Worm (Caenorhabditis elegans) whole organism, young adult: ENCODE results near the gene C50B8.6.

Experiments
- B0019.2 ChIP-seq: fragments of 200-800 bp; sonication (Bioruptor generic); conservative IDR thresholded peaks from 2 replicates; pipeline ENCODE4 v1.3.6; 2022; ENCODE audit warnings: missing genetic modification reagents, missing genetic modification characterization, missing compliant biosample characterization
- ZK185.1 ChIP-seq: sonication (generic microtip); optimal IDR thresholded peaks from 2 replicates; lab custom pipeline; 2016; ENCODE audit warnings: mild to moderate bottlenecking, missing genetic modification characterization, missing compliant biosample characterization; ENCODE audit not compliant: poor library complexity, severe bottlenecking
- bed-1 ChIP-seq: fragments of 200-800 bp; sonication (Bioruptor generic); IDR thresholded peaks from 2 replicates; pipeline ENCODE4 v1.3.6; 2022; ENCODE audit warnings: missing genetic modification reagents, missing genetic modification characterization, missing compliant biosample characterization
- mxl-1 ChIP-seq: sonication (generic microtip); optimal IDR thresholded peaks from 2 replicates; lab custom pipeline; 2016; ENCODE audit warnings: missing genetic modification characterization, missing compliant biosample characterization

- TF ChIP-seq B0019.2 (GFP tag; lab: Robert Waterston, UW), result no peak
- TF ChIP-seq mxl-1 (tag; lab: Kevin White, UChicago), result no peak
- TF ChIP-seq ZK185.1, result no peak
- TF ChIP-seq bed-1 (GFP tag; lab: Robert Waterston, UW), result no peak
These were observed 33.0 kb downstream of the C50B8.6 start, which contains the start of gene spig-9 for ce11 chrV:13611782-13612181.
